Worm (Caenorhabditis elegans): ENCODE results near the gene srh-97.

Gene srh-97

DNA sequence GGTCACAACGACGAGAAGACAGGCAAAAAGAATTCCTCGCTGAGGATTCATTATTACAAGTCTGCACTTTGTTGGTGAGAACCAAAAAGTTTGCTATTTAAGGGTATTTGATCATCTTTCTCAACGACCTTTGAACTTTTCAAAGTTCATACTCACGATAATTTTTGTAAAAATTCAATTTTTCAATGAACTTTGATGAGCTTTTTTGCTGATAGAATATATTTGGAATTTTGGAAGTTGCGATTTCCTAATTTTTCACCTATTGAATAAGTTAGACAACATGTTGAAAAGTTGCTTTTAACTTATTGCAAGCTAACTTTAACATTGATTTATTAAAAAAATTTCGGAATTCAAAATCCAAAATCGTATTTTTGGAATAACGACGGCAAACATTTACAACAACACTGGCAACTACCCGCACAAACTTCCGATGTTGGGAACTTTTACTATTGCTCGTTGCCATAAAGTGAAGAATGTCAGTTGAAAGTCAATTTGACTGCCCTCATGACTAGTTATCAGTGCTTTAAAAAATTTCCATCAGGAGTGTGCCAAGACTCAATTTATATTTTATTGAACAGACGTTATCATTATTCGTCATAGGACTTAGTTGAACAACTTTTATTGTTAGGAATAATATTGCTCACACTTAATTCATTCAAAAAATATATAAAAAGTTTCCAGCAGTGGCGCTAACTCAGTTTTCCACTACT lies 5.9 kb downstream of the srh-97 start, which contains the start of the genes F49H6.8 and F49H6.5:
F49H6.8 (minus strand) TSS at position 51 of the 710 bp plus-strand sequence.
F49H6.5 (plus strand) TSS at position 629 of the 710 bp plus-strand sequence.
- TF ChIP-seq lsy-12 (tag; optimal IDR thresholded peaks at IDR 0.05): no peak
- peak; percentile 21 for TF ChIP-seq jun-1 (tag; optimal IDR thresholded peaks at IDR 0.05)
- peak; percentile 70 for TF ChIP-seq elt-2 (tag; optimal IDR thresholded peaks at IDR 0.05)
- TF ChIP-seq ceh-16 (tag; optimal IDR thresholded peaks at IDR 0.05): no peak
- TF ChIP-seq lin-15B (tag; optimal IDR thresholded peaks at IDR 0.05): no peak
- no peak for TF ChIP-seq nhr-76 (tag; optimal IDR thresholded peaks at IDR 0.05)

DNA sequence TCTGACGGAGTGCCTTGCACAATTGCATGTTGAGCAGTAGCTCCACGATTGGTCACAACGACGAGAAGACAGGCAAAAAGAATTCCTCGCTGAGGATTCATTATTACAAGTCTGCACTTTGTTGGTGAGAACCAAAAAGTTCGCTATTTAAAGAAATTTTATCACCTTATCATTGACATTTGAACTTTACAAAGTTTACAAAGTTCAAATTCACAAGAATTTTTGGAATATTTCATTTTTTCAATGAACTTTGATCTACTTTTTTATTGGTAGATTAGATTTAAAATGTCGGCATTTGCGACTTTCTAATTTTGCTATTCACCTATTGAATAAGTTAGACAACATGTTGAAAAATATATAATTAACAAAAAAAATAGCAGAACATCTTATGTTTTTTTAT lies 9.4 kb downstream of the srh-97 start, which contains the start of gene F49H6.15:
F49H6.15 (minus strand) TSS at position 101 of the 400 bp plus-strand sequence.
- TF ChIP-seq mdl-1 (tag; optimal IDR thresholded peaks at IDR 0.05): no peak
- TF ChIP-seq R02D3.7 (tag; optimal IDR thresholded peaks at IDR 0.05): no peak
- no peak for TF ChIP-seq sea-2 (GFP tag; optimal IDR thresholded peaks at IDR 0.05)
- TF ChIP-seq unc-62 (GFP tag; optimal IDR thresholded peaks at IDR 0.05): no peak
- no peak for TF ChIP-seq nhr-237 (tag; optimal IDR thresholded peaks at IDR 0.05)
- no peak for TF ChIP-seq nhr-12 (tag; optimal IDR thresholded peaks at IDR 0.05)
- TF ChIP-seq ztf-4 (tag; optimal IDR thresholded peaks at IDR 0.05): no peak
- TF ChIP-seq unc-39 (tag; optimal IDR thresholded peaks at IDR 0.05): no peak
- TF ChIP-seq fkh-10 (GFP tag; optimal IDR thresholded peaks at IDR 0.05): no peak
- TF ChIP-seq jun-1 (tag; optimal IDR thresholded peaks at IDR 0.05): no peak
- no peak for TF ChIP-seq pqm-1 (tag; optimal IDR thresholded peaks at IDR 0.05)
- TF ChIP-seq mml-1 (tag; optimal IDR thresholded peaks at IDR 0.05): no peak
- TF ChIP-seq nhr-23 (tag; optimal IDR thresholded peaks at IDR 0.05): no peak
- no peak for TF ChIP-seq ceh-82 (tag; optimal IDR thresholded peaks at IDR 0.05)
- TF ChIP-seq elt-3 (tag; optimal IDR thresholded peaks at IDR 0.05): no peak
- TF ChIP-seq ceh-16 (tag; optimal IDR thresholded peaks at IDR 0.05): no peak
- no peak for TF ChIP-seq egl-5 (tag; optimal IDR thresholded peaks at IDR 0.05)

DNA sequence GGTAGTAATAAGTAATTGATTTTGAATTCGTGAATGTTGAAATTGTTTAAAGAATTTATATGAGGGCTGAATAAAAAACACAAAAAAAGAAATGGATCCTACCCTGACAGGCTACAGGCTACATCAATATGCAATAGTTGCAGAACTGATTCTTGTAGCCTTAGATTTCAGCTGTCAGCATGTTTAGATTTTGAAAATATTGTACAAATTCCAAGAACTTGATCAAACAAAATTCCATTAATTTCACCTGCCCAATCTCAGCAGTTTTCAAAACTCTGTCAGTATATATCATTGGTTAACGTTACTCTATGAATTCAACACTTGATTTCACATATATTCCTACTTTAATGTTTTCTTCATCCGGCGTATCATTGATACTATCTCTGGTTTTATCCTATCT lies 13.5 kb downstream of the srh-97 start:
- TF ChIP-seq ceh-82 (tag; optimal IDR thresholded peaks at IDR 0.05): no peak
- no peak for TF ChIP-seq ztf-11 (tag; optimal IDR thresholded peaks at IDR 0.05)
- no peak for TF ChIP-seq pqm-1 (tag; optimal IDR thresholded peaks at IDR 0.05)
- no peak for TF ChIP-seq hmg-11 (tag; optimal IDR thresholded peaks at IDR 0.05)
- no peak for TF ChIP-seq R02D3.7 (tag; optimal IDR thresholded peaks at IDR 0.05)
- no peak for TF ChIP-seq mml-1 (tag; optimal IDR thresholded peaks at IDR 0.05)
- TF ChIP-seq fkh-2 (tag; optimal IDR thresholded peaks at IDR 0.05): no peak
- no peak for TF ChIP-seq elt-3 (tag; optimal IDR thresholded peaks at IDR 0.05)
- TF ChIP-seq mdl-1 (tag; optimal IDR thresholded peaks at IDR 0.05): no peak
- TF ChIP-seq nhr-28 (tag; optimal IDR thresholded peaks at IDR 0.05): no peak
- no peak for TF ChIP-seq ama-1 (optimal IDR thresholded peaks at IDR 0.05)
- no peak for TF ChIP-seq daf-12 (tag; optimal IDR thresholded peaks at IDR 0.05)
- TF ChIP-seq pha-4 (tag; optimal IDR thresholded peaks at IDR 0.05): no peak
- no peak for TF ChIP-seq nhr-43 (tag; optimal IDR thresholded peaks at IDR 0.05; ENCODE audit: poor library complexity, severe bottlenecking)
- TF ChIP-seq skn-1 (tag; optimal IDR thresholded peaks at IDR 0.05): no peak
- no peak for TF ChIP-seq jun-1 (tag; optimal IDR thresholded peaks at IDR 0.05)
- no peak for TF ChIP-seq lsy-12 (tag; optimal IDR thresholded peaks at IDR 0.05)

DNA sequence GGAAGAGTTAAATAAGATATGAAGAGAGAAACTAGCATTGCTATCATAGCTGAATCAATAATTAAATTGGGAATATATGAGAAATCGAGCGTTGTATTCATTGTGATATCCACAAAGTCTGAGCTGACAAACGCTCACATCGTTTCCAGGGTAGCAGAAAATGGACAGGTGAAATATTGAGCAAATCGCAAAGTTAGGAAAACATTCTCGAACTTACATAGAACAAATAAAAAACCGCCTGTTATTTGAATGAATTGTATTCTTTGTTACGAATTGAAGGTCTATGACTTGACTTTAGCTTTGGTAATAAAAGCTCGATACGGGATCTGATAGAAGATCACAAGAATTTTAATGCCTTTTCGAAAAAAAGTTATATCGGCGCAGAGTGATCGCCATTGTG lies 19.0 kb downstream of the srh-97 start, which contains the start of gene srz-94:
srz-94 (minus strand) TSS at position 101 of the 400 bp plus-strand sequence.
- TF ChIP-seq fkh-10 (GFP tag; optimal IDR thresholded peaks at IDR 0.05) (no peak), nhr-77 (tag; optimal IDR thresholded peaks at IDR 0.05) (no peak), sea-2 (GFP tag; optimal IDR thresholded peaks at IDR 0.05) (no peak), egl-5 (tag; optimal IDR thresholded peaks at IDR 0.05) (no peak), ama-1 (optimal IDR thresholded peaks at IDR 0.05) (no peak), egl-27 (tag; optimal IDR thresholded peaks at IDR 0.05) (no peak), jun-1 (tag; optimal IDR thresholded peaks at IDR 0.05) (no peak), ceh-16 (tag; optimal IDR thresholded peaks at IDR 0.05) (no peak), daf-12 (tag; optimal IDR thresholded peaks at IDR 0.05) (no peak), nhr-28 (tag; optimal IDR thresholded peaks at IDR 0.05) (no peak), ceh-82 (tag; optimal IDR thresholded peaks at IDR 0.05) (no peak), eor-1 (tag; optimal IDR thresholded peaks at IDR 0.05) (no peak), tbx-2 (tag; optimal IDR thresholded peaks at IDR 0.05) (no peak), nhr-67 (tag; optimal IDR thresholded peaks at IDR 0.05) (no peak), ceh-28 (tag; optimal IDR thresholded peaks at IDR 0.05) (no peak), zag-1 (tag; optimal IDR thresholded peaks at IDR 0.05) (no peak), R02D3.7 (tag; optimal IDR thresholded peaks at IDR 0.05) (no peak), pqm-1 (tag; optimal IDR thresholded peaks at IDR 0.05) (no peak), unc-39 (tag; optimal IDR thresholded peaks at IDR 0.05) (no peak)
